Fruit fly (Drosophila melanogaster) whole organism, wandering third instar larva: ENCODE measurements around the gene zfh2.

Experiments used
- CrebA ChIP-seq: fragments of 200-800 bp; sonication (Bioruptor generic); optimal IDR thresholded peaks from 2 replicates; lab custom pipeline; 2016; ENCODE audit warnings: missing biosample characterization, mild to moderate bottlenecking, missing genetic modification characterization, borderline replicate concordance
- HLH106 ChIP-seq: fragments of 200-800 bp; optimal IDR thresholded peaks from 3 replicates; lab custom pipeline; 2019; ENCODE audit warnings: missing biosample characterization, mild to moderate bottlenecking, missing genetic modification characterization, moderate library complexity
- OdsH ChIP-seq: fragments of 200-800 bp; sonication (Bioruptor generic); optimal IDR thresholded peaks from 2 replicates; lab custom pipeline; 2016; ENCODE audit warnings: missing biosample characterization, mild to moderate bottlenecking, missing genetic modification characterization
- Rel ChIP-seq, 2 experiments: fragments of 200-800 bp; sonication (Bioruptor generic) in 1 of 2; optimal IDR thresholded peaks; 2 replicates in 1 of 2; 3 replicates in 1 of 2; lab custom pipeline; 2016 to 2019; ENCODE audit warnings: mild to moderate bottlenecking in 2 of 2, missing biosample characterization in 2 of 2, missing genetic modification characterization in 2 of 2, moderate library complexity in 1 of 2
- dmrt93B ChIP-seq: fragments of 200-800 bp; sonication (Bioruptor generic); optimal IDR thresholded peaks from 2 replicates; lab custom pipeline; 2018; ENCODE audit warnings: missing biosample characterization, mild to moderate bottlenecking, missing genetic modification characterization
- foxo ChIP-seq, 2 experiments: fragments of 200-800 bp; sonication (Bioruptor generic); optimal IDR thresholded peaks; 2 replicates in 1 of 2; 3 replicates in 1 of 2; lab custom pipeline; 2016 to 2017; ENCODE audit warnings: missing biosample characterization in 2 of 2, missing genetic modification characterization in 2 of 2
- fru ChIP-seq: fragments of 200-800 bp; sonication (Bioruptor generic); optimal IDR thresholded peaks from 3 replicates; lab custom pipeline; 2016; ENCODE audit warnings: missing biosample characterization, mild to moderate bottlenecking, missing genetic modification characterization
- h ChIP-seq: fragments of 200-800 bp; sonication (Bioruptor generic); optimal IDR thresholded peaks from 3 replicates; lab custom pipeline; 2016; ENCODE audit warnings: missing biosample characterization, mild to moderate bottlenecking, missing genetic modification characterization
- sv ChIP-seq: fragments of 200-800 bp; sonication (Bioruptor generic); optimal IDR thresholded peaks from 3 replicates; lab custom pipeline; 2016; ENCODE audit warnings: missing biosample characterization, missing genetic modification characterization
- tai ChIP-seq: sonication (Bioruptor generic); optimal IDR thresholded peaks from 2 replicates; lab custom pipeline; 2016; ENCODE audit warnings: missing biosample characterization, missing genetic modification characterization
- usp ChIP-seq: fragments of >200 bp; optimal IDR thresholded peaks from 2 replicates; lab custom pipeline; 2017; ENCODE audit warnings: missing biosample characterization, missing genetic modification characterization

DNA sequence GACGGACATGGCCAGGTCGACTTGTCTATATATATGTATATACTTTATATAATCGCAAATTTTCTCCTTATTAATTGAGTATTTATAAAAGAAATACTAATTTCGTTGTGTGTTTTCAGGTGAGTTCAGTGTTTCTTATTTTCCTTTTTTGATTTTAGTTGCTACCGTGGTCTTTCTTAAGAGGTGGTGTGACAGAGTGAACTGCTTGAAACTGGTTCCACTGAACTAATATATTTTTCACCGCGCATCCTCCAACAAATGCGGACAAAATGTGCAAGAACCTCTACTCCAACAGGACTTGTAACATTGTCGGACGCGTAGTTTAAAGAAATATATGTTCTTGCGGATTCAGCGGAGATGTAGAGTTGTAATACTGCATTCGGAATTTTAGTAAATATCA, 81.2 kb downstream of the zfh2 start, which contains the start of gene CG1909:
- TF ChIP-seq dmrt93B (GFP tag; lab: Kevin White, UChicago) (no peak), Rel (GFP tag; optimal IDR thresholded peaks at IDR 0.05; lab: Kevin White, UChicago) (no peak), Rel (tag; optimal IDR thresholded peaks at IDR 0.05; lab: Kevin White, UChicago) (no peak), CrebA (no peak), usp (GFP tag; lab: Kevin White, UChicago) (no peak), HLH106 (tag; lab: Kevin White, UChicago) (no peak), foxo (GFP tag; optimal IDR thresholded peaks at IDR 0.05; lab: Kevin White, UChicago) (no peak), fru (GFP tag; lab: Kevin White, UChicago) (no peak), sv (GFP tag; lab: Kevin White, UChicago) (no peak), h (GFP tag; lab: Kevin White, UChicago) (no peak), OdsH (GFP tag; lab: Kevin White, UChicago) (no peak), tai (GFP tag; lab: Kevin White, UChicago) (no peak)
